Worm (Caenorhabditis elegans) whole organism, L3 larva: ENCODE results near the gene T10G3.2.

Source experiments
- R02D3.7 ChIP-seq: fragments of 150-350 bp; optimal IDR thresholded peaks from 2 replicates; lab custom pipeline; 2014; ENCODE audit warnings: missing biosample characterization, missing genetic modification characterization
- ZK546.5 ChIP-seq: sonication (generic microtip); optimal IDR thresholded peaks from 2 replicates; lab custom pipeline; 2017; ENCODE audit warnings: missing biosample characterization, missing genetic modification characterization
- ama-1 ChIP-seq: fragments of 150-350 bp; optimal IDR thresholded peaks from 2 replicates; lab custom pipeline; 2018
- ceh-16 ChIP-seq: sonication (generic microtip); optimal IDR thresholded peaks from 2 replicates; lab custom pipeline; 2017; ENCODE audit warnings: missing biosample characterization, missing genetic modification characterization
- ceh-28 ChIP-seq: fragments of 150-350 bp; optimal IDR thresholded peaks from 2 replicates; lab custom pipeline; 2014; ENCODE audit warnings: missing biosample characterization, missing genetic modification reagents, missing genetic modification characterization
- ceh-82 ChIP-seq: fragments of 150-350 bp; optimal IDR thresholded peaks from 2 replicates; lab custom pipeline; 2014; ENCODE audit warnings: missing biosample characterization, missing genetic modification characterization
- daf-12 ChIP-seq: fragments of 150-350 bp; optimal IDR thresholded peaks from 2 replicates; lab custom pipeline; 2014; ENCODE audit warnings: missing biosample characterization, missing genetic modification reagents, missing genetic modification characterization
- egl-27 ChIP-seq: sonication (generic microtip); optimal IDR thresholded peaks from 4 replicates; lab custom pipeline; 2017; ENCODE audit warnings: missing biosample characterization, missing genetic modification reagents, missing genetic modification characterization
- egl-5 ChIP-seq: fragments of 150-350 bp; optimal IDR thresholded peaks from 2 replicates; lab custom pipeline; 2017; ENCODE audit warnings: missing biosample characterization, missing genetic modification reagents, missing genetic modification characterization, inconsistent platforms
- elt-1 ChIP-seq: fragments of 150-350 bp; optimal IDR thresholded peaks from 2 replicates; lab custom pipeline; 2014; ENCODE audit warnings: missing biosample characterization, missing genetic modification characterization
- elt-2 ChIP-seq: sonication (generic microtip); optimal IDR thresholded peaks from 2 replicates; lab custom pipeline; 2016; ENCODE audit warnings: missing genetic modification reagents, mild to moderate bottlenecking, missing genetic modification characterization, missing compliant biosample characterization
- eor-1 ChIP-seq, 2 experiments: fragments of 150-350 bp; optimal IDR thresholded peaks; 2 replicates each; lab custom pipeline; 2014 to 2018; ENCODE audit warnings: missing biosample characterization in 2 of 2, missing genetic modification characterization in 2 of 2
- fkh-2 ChIP-seq: fragments of 150-350 bp; optimal IDR thresholded peaks from 2 replicates; lab custom pipeline; 2014; ENCODE audit warnings: missing biosample characterization, missing genetic modification reagents, missing genetic modification characterization
- fos-1 ChIP-seq: fragments of 150-350 bp; optimal IDR thresholded peaks from 2 replicates; lab custom pipeline; 2014; ENCODE audit warnings: missing biosample characterization, missing genetic modification characterization
- hmg-11 ChIP-seq: sonication (generic microtip); optimal IDR thresholded peaks from 2 replicates; lab custom pipeline; 2016; ENCODE audit warnings: missing genetic modification characterization, missing compliant biosample characterization
- jun-1 ChIP-seq: fragments of 150-350 bp; optimal IDR thresholded peaks from 2 replicates; lab custom pipeline; 2014; ENCODE audit warnings: missing biosample characterization, missing genetic modification reagents, missing genetic modification characterization
- lin-15B ChIP-seq: fragments of 150-350 bp; optimal IDR thresholded peaks from 2 replicates; lab custom pipeline; 2014; ENCODE audit warnings: missing biosample characterization, missing genetic modification characterization
- lin-39 ChIP-seq: fragments of 150-350 bp; optimal IDR thresholded peaks from 2 replicates; lab custom pipeline; 2018; ENCODE audit warnings: missing biosample characterization, missing genetic modification reagents, missing genetic modification characterization
- lsy-12 ChIP-seq: sonication (generic microtip); optimal IDR thresholded peaks from 2 replicates; lab custom pipeline; 2016; ENCODE audit warnings: mild to moderate bottlenecking, missing genetic modification characterization, missing compliant biosample characterization
- mdl-1 ChIP-seq: fragments of 150-350 bp; optimal IDR thresholded peaks from 2 replicates; lab custom pipeline; 2014; ENCODE audit warnings: missing biosample characterization, missing genetic modification characterization
- mml-1 ChIP-seq: fragments of 150-350 bp; sonication (generic microtip); optimal IDR thresholded peaks from 3 replicates; lab custom pipeline; 2014; ENCODE audit warnings: missing biosample characterization, missing genetic modification characterization
- nfya-1 ChIP-seq: sonication (generic microtip); optimal IDR thresholded peaks from 2 replicates; lab custom pipeline; 2017; ENCODE audit warnings: missing genetic modification characterization, mild to moderate bottlenecking, missing compliant biosample characterization, antibody characterized with exemption, moderate library complexity; ENCODE audit not compliant: insufficient read depth
- nhr-12 ChIP-seq: fragments of 150-350 bp; optimal IDR thresholded peaks from 2 replicates; lab custom pipeline; 2014; ENCODE audit warnings: missing biosample characterization, missing genetic modification characterization
- nhr-23 ChIP-seq: fragments of 150-350 bp; optimal IDR thresholded peaks from 2 replicates; lab custom pipeline; 2014; ENCODE audit warnings: missing biosample characterization, missing genetic modification reagents, missing genetic modification characterization
- nhr-237 ChIP-seq: fragments of 150-350 bp; optimal IDR thresholded peaks from 2 replicates; lab custom pipeline; 2014; ENCODE audit warnings: missing biosample characterization, missing genetic modification characterization
- nhr-25 ChIP-seq: sonication (generic microtip); optimal IDR thresholded peaks from 2 replicates; lab custom pipeline; 2017; ENCODE audit warnings: missing biosample characterization, missing genetic modification characterization
- nhr-43 ChIP-seq: sonication (generic microtip); optimal IDR thresholded peaks from 2 replicates; lab custom pipeline; 2016; ENCODE audit warnings: mild to moderate bottlenecking, missing genetic modification characterization, missing compliant biosample characterization; ENCODE audit not compliant: poor library complexity, severe bottlenecking
- nhr-67 ChIP-seq: fragments of 150-350 bp; optimal IDR thresholded peaks from 2 replicates; lab custom pipeline; 2014; ENCODE audit warnings: missing biosample characterization, missing genetic modification characterization
- nhr-76 ChIP-seq: fragments of 150-350 bp; sonication (generic microtip); optimal IDR thresholded peaks from 5 replicates; lab custom pipeline; 2014; ENCODE audit warnings: missing biosample characterization, missing genetic modification characterization
- nhr-77 ChIP-seq: fragments of 150-350 bp; optimal IDR thresholded peaks from 2 replicates; lab custom pipeline; 2014; ENCODE audit warnings: missing biosample characterization, missing genetic modification characterization
- pqm-1 ChIP-seq: fragments of 150-350 bp; optimal IDR thresholded peaks from 2 replicates; lab custom pipeline; 2017; ENCODE audit warnings: missing biosample characterization, missing genetic modification characterization, inconsistent platforms
- skn-1 ChIP-seq: fragments of 150-350 bp; optimal IDR thresholded peaks from 2 replicates; lab custom pipeline; 2014; ENCODE audit warnings: missing biosample characterization, missing genetic modification characterization
- snpc-4 ChIP-seq: fragments of 150-350 bp; optimal IDR thresholded peaks from 2 replicates; lab custom pipeline; 2014; ENCODE audit warnings: missing biosample characterization, missing genetic modification characterization
- tbx-2 ChIP-seq: sonication (generic microtip); optimal IDR thresholded peaks from 2 replicates; lab custom pipeline; 2016; ENCODE audit warnings: mild to moderate bottlenecking, missing genetic modification characterization, missing compliant biosample characterization
- unc-62 ChIP-seq: fragments of 150-350 bp; sonication (generic microtip); optimal IDR thresholded peaks from 4 replicates; lab custom pipeline; 2014; ENCODE audit warnings: missing biosample characterization, missing genetic modification reagents, missing genetic modification characterization
- zag-1 ChIP-seq: fragments of 150-350 bp; optimal IDR thresholded peaks from 2 replicates; lab custom pipeline; 2014; ENCODE audit warnings: missing biosample characterization, missing genetic modification characterization
- ztf-11 ChIP-seq: fragments of 150-350 bp; optimal IDR thresholded peaks from 2 replicates; lab custom pipeline; 2014; ENCODE audit warnings: missing biosample characterization, missing genetic modification characterization

Gene T10G3.2

ce11 chrV:13484339-13484738, 4.7 kb upstream of the T10G3.2 start, which contains the start of gene T10G3.4:
TSS of gene T10G3.4 (minus strand) at chrV:13484439.
- TF ChIP-seq elt-1 (no peak), nhr-76 (no peak), tbx-2 (tag; lab: Kevin White, UChicago) (no peak), lin-15B (no peak), egl-5 (no peak), snpc-4 (no peak), nhr-25 (no peak), pqm-1 (tag; lab: Kevin White, UChicago) (no peak), nhr-12 (tag; lab: Kevin White, UChicago) (no peak), nhr-23 (no peak), hmg-11 (tag; lab: Kevin White, UChicago) (no peak), nhr-237 (tag; lab: Kevin White, UChicago) (no peak)

- TF ChIP-seq ama-1 (lab: Kevin White, UChicago) (no peak), ceh-28 (tag; lab: Kevin White, UChicago) (no peak), nhr-67 (tag; lab: Kevin White, UChicago) (no peak), elt-1 (no peak), R02D3.7 (no peak), nhr-77 (tag; lab: Kevin White, UChicago) (no peak), nhr-237 (tag; lab: Kevin White, UChicago) (no peak), nhr-25 (no peak), fkh-2 (tag; lab: Kevin White, UChicago) (no peak), ZK546.5 (tag; lab: Kevin White, UChicago) (no peak), lin-39 (tag; lab: Kevin White, UChicago) (no peak)
Measured at ce11 chrV:13476350-13476749, 3.3 kb downstream of the T10G3.2 start, which contains the start of gene T10G3.8. TSS of gene T10G3.8 (minus strand) at chrV:13476450.

ce11 chrV:13473467-13473866, 6.2 kb downstream of the T10G3.2 start, which contains the start of gene T10G3.1:
TSS of gene T10G3.1 (minus strand) at chrV:13473679.
- TF ChIP-seq lin-39 (tag; lab: Kevin White, UChicago) (no peak), fos-1 (tag; lab: Kevin White, UChicago) (no peak), pqm-1 (tag; lab: Kevin White, UChicago) (no peak), snpc-4 (no peak), nhr-25 (no peak), nhr-67 (tag; lab: Kevin White, UChicago) (no peak), ceh-82 (tag; lab: Kevin White, UChicago) (no peak), elt-2 (tag; lab: Kevin White, UChicago) (no peak), ceh-16 (tag; lab: Kevin White, UChicago) (no peak), nhr-12 (tag; lab: Kevin White, UChicago) (no peak), ztf-11 (tag; lab: Kevin White, UChicago) (no peak), ama-1 (lab: Kevin White, UChicago) (no peak), egl-5 (no peak), nhr-43 (tag; lab: Kevin White, UChicago) (no peak), eor-1 (tag; optimal IDR thresholded peaks at IDR 0.05; lab: Kevin White, UChicago) (no peak)

ce11 chrV:13472062-13472461, 7.6 kb downstream of the T10G3.2 start:
- TF ChIP-seq zag-1 (tag; lab: Kevin White, UChicago) (no peak), nfya-1 (tag; lab: Kevin White, UChicago) (peak; percentile 8)

- TF ChIP-seq hmg-11 (tag; lab: Kevin White, UChicago) = peak; percentile 83
- TF ChIP-seq lin-39 (tag; lab: Kevin White, UChicago) = peak; percentile 49
- peak; percentile 48 for TF ChIP-seq nhr-25
- TF ChIP-seq daf-12 = no peak
- peak; percentile 27 for TF ChIP-seq nhr-77 (tag; lab: Kevin White, UChicago)
- peak; percentile 72 for TF ChIP-seq snpc-4
- peak; percentile 9 for TF ChIP-seq ceh-28 (tag; lab: Kevin White, UChicago)
- peak; percentile 95 for TF ChIP-seq nhr-43 (tag; lab: Kevin White, UChicago)
- TF ChIP-seq tbx-2 (tag; lab: Kevin White, UChicago) = peak; percentile 39
- TF ChIP-seq ceh-16 (tag; lab: Kevin White, UChicago) = no peak
- peak; percentile 54 for TF ChIP-seq jun-1
- peak; percentile 47 for TF ChIP-seq elt-2 (tag; lab: Kevin White, UChicago)
- TF ChIP-seq R02D3.7 = peak; percentile 52
- peak; percentile 60 for TF ChIP-seq pqm-1 (tag; lab: Kevin White, UChicago)
- peak; percentile 77 for TF ChIP-seq nfya-1 (tag; lab: Kevin White, UChicago)
- no peak for TF ChIP-seq fkh-2 (tag; lab: Kevin White, UChicago)
- TF ChIP-seq eor-1 (tag; optimal IDR thresholded peaks at IDR 0.05; lab: Kevin White, UChicago) = no peak
- TF ChIP-seq lsy-12 (tag; lab: Kevin White, UChicago) = peak; percentile 87
- TF ChIP-seq lin-15B = peak; percentile 76
- no peak for TF ChIP-seq mml-1 (tag; lab: Kevin White, UChicago)
- TF ChIP-seq mdl-1 (tag; lab: Kevin White, UChicago) = peak; percentile 78
- TF ChIP-seq nhr-23 = peak; percentile 56
- TF ChIP-seq egl-27 (tag; lab: Kevin White, UChicago) = peak; percentile 18
- no peak for TF ChIP-seq unc-62
- peak; percentile 48 for TF ChIP-seq skn-1 (tag; lab: Kevin White, UChicago)
Measured at ce11 chrV:13468190-13468765, 11.4 kb downstream of the T10G3.2 start, which contains the start of the genes F25H9.6 and F25H9.7. TSS of gene F25H9.6 (minus strand) at chrV:13468361. TSS of gene F25H9.7 (plus strand) at chrV:13468376.
